Worm (Caenorhabditis elegans) whole organism, L1 larva: ENCODE measurements around the gene T22D1.1.

ENCODE experiments used
- aly-2 ChIP-seq: fragments of 150-350 bp; optimal IDR thresholded peaks from 2 replicates; lab custom pipeline; 2014; ENCODE audit warnings: missing biosample characterization, missing genetic modification characterization
- ama-1 ChIP-seq: fragments of 150-350 bp; optimal IDR thresholded peaks from 2 replicates; lab custom pipeline; 2014
- ceh-63 ChIP-seq: fragments of 200-800 bp; sonication (Bioruptor generic); optimal IDR thresholded peaks from 2 replicates; lab custom pipeline; 2018; ENCODE audit warnings: mild to moderate bottlenecking, missing genetic modification characterization, missing compliant biosample characterization
- ceh-82 ChIP-seq, 3 experiments: fragments of 150-350 bp in 1 of 3; sonication (generic microtip) in 2 of 3; optimal IDR thresholded peaks; 2 replicates each; lab custom pipeline; 2014 to 2017; ENCODE audit warnings: missing biosample characterization in 3 of 3, missing genetic modification characterization in 3 of 3
- ceh-88 ChIP-seq: fragments of 200-800 bp; sonication (Bioruptor generic); IDR thresholded peaks from 2 replicates; pipeline ENCODE4 v1.3.6; 2022; ENCODE audit warnings: missing genetic modification characterization, missing compliant biosample characterization
- egl-13 ChIP-seq: sonication (generic microtip); optimal IDR thresholded peaks from 2 replicates; lab custom pipeline; 2016; ENCODE audit warnings: missing genotype, missing genetic modification reagents, missing genetic modification characterization, missing compliant biosample characterization
- elt-2 ChIP-seq: sonication (generic microtip); optimal IDR thresholded peaks from 2 replicates; lab custom pipeline; 2016; ENCODE audit warnings: missing genetic modification characterization, mild to moderate bottlenecking, inconsistent platforms, missing compliant biosample characterization, missing genetic modification reagents
- grh-1 ChIP-seq: fragments of 200-800 bp; sonication (Bioruptor generic); IDR thresholded peaks from 2 replicates; pipeline ENCODE4 v1.3.6; 2022; ENCODE audit warnings: missing genetic modification reagents, missing genetic modification characterization, missing compliant biosample characterization
- nhr-77 ChIP-seq: fragments of 150-350 bp; optimal IDR thresholded peaks from 2 replicates; lab custom pipeline; 2014; ENCODE audit warnings: missing biosample characterization, missing genetic modification characterization
- pqm-1 ChIP-seq: sonication (generic microtip); optimal IDR thresholded peaks from 3 replicates; lab custom pipeline; 2017; ENCODE audit warnings: missing biosample characterization, missing genetic modification characterization
- unc-86 ChIP-seq: sonication (generic microtip); optimal IDR thresholded peaks from 2 replicates; lab custom pipeline; 2016; ENCODE audit warnings: missing genetic modification characterization, missing compliant biosample characterization
- xbp-1 ChIP-seq: sonication (generic microtip); optimal IDR thresholded peaks from 2 replicates; lab custom pipeline; 2016; ENCODE audit warnings: missing genetic modification characterization, missing compliant biosample characterization

- TF ChIP-seq ama-1, result no peak
- TF ChIP-seq egl-13 (tag; lab: Kevin White, UChicago), result no peak
- TF ChIP-seq ceh-82 (tag; optimal IDR thresholded peaks at IDR 0.05; lab: Kevin White, UChicago), result no peak
- TF ChIP-seq ceh-88 (GFP tag; lab: Robert Waterston, UW), result no peak
- no peak for TF ChIP-seq xbp-1 (tag; lab: Kevin White, UChicago)
- TF ChIP-seq grh-1 (GFP tag; lab: Robert Waterston, UW), result no peak
- TF ChIP-seq elt-2, result no peak
- no peak for TF ChIP-seq pqm-1
- no peak for TF ChIP-seq ceh-63 (GFP tag; lab: Kevin White, UChicago)
- TF ChIP-seq nhr-77 (tag; lab: Kevin White, UChicago), result no peak
- no peak for TF ChIP-seq aly-2 (tag; lab: Kevin White, UChicago)
- no peak for TF ChIP-seq unc-86 (tag; lab: Kevin White, UChicago)
These were observed 5.2 kb downstream of the T22D1.1 start, which contains the start of gene cest-6 for ce11 chrIV:6928417-6928816.
